Worm (Caenorhabditis elegans): Measurements from ENCODE around the gene cyp-13A3.

cyp-13A3 gene

ce11 chrII:9782337-9782736 is 10.8 kb downstream of the cyp-13A3 start, which contains the start of gene T10B9.14:
T10B9.14 (minus strand) TSS chrII:9782437.
- TF ChIP-seq F13H6.1 (tag; optimal IDR thresholded peaks at IDR 0.05) (no peak), tbx-2 (tag; optimal IDR thresholded peaks at IDR 0.05) (no peak), eyg-1 (tag; optimal IDR thresholded peaks at IDR 0.05) (no peak), ama-1 (optimal IDR thresholded peaks at IDR 0.05) (no peak), unc-3 (GFP tag; conservative IDR thresholded peaks at IDR 0.05) (no peak), unc-3 (tag; optimal IDR thresholded peaks at IDR 0.05) (no peak), ztf-16 (tag; optimal IDR thresholded peaks at IDR 0.05) (no peak), unc-55 (GFP tag; optimal IDR thresholded peaks at IDR 0.05) (no peak), odd-2 (tag; optimal IDR thresholded peaks at IDR 0.05) (no peak), ceh-22 (tag; optimal IDR thresholded peaks at IDR 0.05) (no peak), sox-4 (tag; optimal IDR thresholded peaks at IDR 0.05) (no peak)

- peak; percentile 10 for TF ChIP-seq elt-2 (tag; optimal IDR thresholded peaks at IDR 0.05)
- no peak for TF ChIP-seq nhr-232 (tag; optimal IDR thresholded peaks at IDR 0.05)
These were observed 11.3 kb downstream of the cyp-13A3 start, which contains the start of gene cyp-13A1 for ce11 chrII:9781842-9782241. cyp-13A1 (minus strand) TSS chrII:9781997.

- no peak for TF ChIP-seq ttx-3 (tag; optimal IDR thresholded peaks at IDR 0.05)
- no peak for TF ChIP-seq dmd-4 (tag; optimal IDR thresholded peaks at IDR 0.05; ENCODE audit: borderline replicate concordance)
- TF ChIP-seq elt-4 (tag; optimal IDR thresholded peaks at IDR 0.05), result no peak
- no peak for TF ChIP-seq ceh-18 (tag; optimal IDR thresholded peaks at IDR 0.05)
- TF ChIP-seq tbx-2 (tag; optimal IDR thresholded peaks at IDR 0.05), result no peak
- TF ChIP-seq ceh-6 (GFP tag; optimal IDR thresholded peaks at IDR 0.05), result no peak
These were observed 14.6 kb downstream of the cyp-13A3 start for ce11 chrII:9778495-9778894.

ce11 chrII:9775790-9776189 is 17.3 kb downstream of the cyp-13A3 start, which contains the start of gene T10B9.9:
T10B9.9 (minus strand) TSS chrII:9775890.
- TF ChIP-seq sox-4 (tag; optimal IDR thresholded peaks at IDR 0.05) (no peak), pha-2 (tag; optimal IDR thresholded peaks at IDR 0.05) (no peak), hlh-13 (GFP tag; optimal IDR thresholded peaks at IDR 0.05) (no peak), ceh-48 (tag; optimal IDR thresholded peaks at IDR 0.05) (no peak), tbx-7 (tag; optimal IDR thresholded peaks at IDR 0.05) (no peak), odd-2 (tag; optimal IDR thresholded peaks at IDR 0.05) (no peak), pros-1 (tag; optimal IDR thresholded peaks at IDR 0.05) (no peak), ceh-14 (tag; optimal IDR thresholded peaks at IDR 0.05) (no peak), nhr-232 (tag; optimal IDR thresholded peaks at IDR 0.05) (no peak)

- TF ChIP-seq pha-4 (tag; optimal IDR thresholded peaks at IDR 0.05) (no peak), ceh-24 (tag; optimal IDR thresholded peaks at IDR 0.05) (peak; percentile 63), nhr-11 (tag; optimal IDR thresholded peaks at IDR 0.05) (no peak), dmd-4 (tag; optimal IDR thresholded peaks at IDR 0.05; ENCODE audit: borderline replicate concordance) (peak; percentile 71), ceh-22 (tag; optimal IDR thresholded peaks at IDR 0.05) (no peak), hlh-8 (tag; optimal IDR thresholded peaks at IDR 0.05) (no peak), syd-9 (tag; optimal IDR thresholded peaks at IDR 0.05) (peak; percentile 78), ama-1 (optimal IDR thresholded peaks at IDR 0.05) (no peak), lin-11 (tag; optimal IDR thresholded peaks at IDR 0.05) (peak; percentile 71), pros-1 (tag; optimal IDR thresholded peaks at IDR 0.05) (peak; percentile 45), fax-1 (tag; optimal IDR thresholded peaks at IDR 0.05) (peak; percentile 68), ceh-31 (tag; optimal IDR thresholded peaks at IDR 0.05) (peak; percentile 63), C38D4.7 (GFP tag; optimal IDR thresholded peaks at IDR 0.05) (peak; percentile 81), K02D7.2 (tag; optimal IDR thresholded peaks at IDR 0.05) (peak; percentile 50), zip-5 (tag; optimal IDR thresholded peaks at IDR 0.05) (peak; percentile 43), ahr-1 (tag; optimal IDR thresholded peaks at IDR 0.05) (no peak), hlh-30 (tag; optimal IDR thresholded peaks at IDR 0.05; ENCODE audit: insufficient read depth) (peak; percentile 2), lim-6 (tag; optimal IDR thresholded peaks at IDR 0.05) (peak; percentile 32), nhr-232 (tag; optimal IDR thresholded peaks at IDR 0.05) (peak; percentile 79), rnt-1 (tag; optimal IDR thresholded peaks at IDR 0.05) (peak; percentile 77), tbx-2 (tag; optimal IDR thresholded peaks at IDR 0.05) (peak; percentile 73), pha-2 (tag; optimal IDR thresholded peaks at IDR 0.05) (peak; percentile 78), unc-42 (tag; optimal IDR thresholded peaks at IDR 0.05) (peak; percentile 43), ceh-14 (tag; optimal IDR thresholded peaks at IDR 0.05) (peak; percentile 87), hlh-6 (tag; optimal IDR thresholded peaks at IDR 0.05) (peak; percentile 84), pax-1 (tag; optimal IDR thresholded peaks at IDR 0.05) (no peak), ztf-16 (tag; optimal IDR thresholded peaks at IDR 0.05) (peak; percentile 86), elt-4 (tag; optimal IDR thresholded peaks at IDR 0.05) (no peak), unc-3 (GFP tag; conservative IDR thresholded peaks at IDR 0.05) (peak; percentile 63), unc-3 (tag; optimal IDR thresholded peaks at IDR 0.05) (peak; percentile 79), unc-86 (tag; optimal IDR thresholded peaks at IDR 0.05) (peak; percentile 87), Y22D7AL.16 (tag; optimal IDR thresholded peaks at IDR 0.05) (peak; percentile 66), sox-4 (tag; optimal IDR thresholded peaks at IDR 0.05) (peak; percentile 79)
These were observed 18.4 kb downstream of the cyp-13A3 start for ce11 chrII:9774653-9775052.
